Worm (Caenorhabditis elegans) whole organism, midembryonic: ENCODE measurements around the gene col-158.

Experiments used
- flt-1 ChIP-seq: fragments of 200-800 bp; sonication (Bioruptor generic); IDR thresholded peaks from 2 replicates; pipeline ENCODE4 v1.3.6; 2022; ENCODE audit warnings: missing genetic modification characterization, missing compliant biosample characterization
- ztf-23 ChIP-seq: fragments of 200-800 bp; sonication (Bioruptor generic); IDR thresholded peaks from 2 replicates; pipeline ENCODE4 v1.3.6; 2022; ENCODE audit warnings: missing genetic modification reagents, missing genetic modification characterization, missing compliant biosample characterization

DNA sequence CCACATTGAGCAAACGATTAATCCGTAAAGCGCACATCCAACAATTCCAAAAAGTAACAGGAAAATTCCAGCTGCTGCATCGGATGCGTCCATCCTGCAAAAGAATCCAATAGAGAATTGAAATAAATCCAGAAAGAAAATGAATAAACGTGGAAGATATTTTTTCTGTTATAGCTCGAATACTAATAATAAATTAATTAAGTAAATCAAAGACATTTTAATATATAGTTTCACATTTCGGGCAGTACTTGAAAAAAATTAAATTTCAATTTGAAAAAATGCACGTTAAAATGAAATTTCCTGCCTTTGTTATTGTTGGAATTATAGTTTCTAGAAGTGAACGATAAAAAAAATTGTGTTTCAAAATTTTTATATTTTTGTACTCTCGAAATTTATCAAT lies 38.8 kb downstream of the col-158 start, which contains the start of gene R13H4.7:
- TF ChIP-seq flt-1 (GFP tag; lab: Robert Waterston, UW) (no peak), ztf-23 (no peak)
